Fruit fly (Drosophila melanogaster): ENCODE results near the gene CG10984.

DNA sequence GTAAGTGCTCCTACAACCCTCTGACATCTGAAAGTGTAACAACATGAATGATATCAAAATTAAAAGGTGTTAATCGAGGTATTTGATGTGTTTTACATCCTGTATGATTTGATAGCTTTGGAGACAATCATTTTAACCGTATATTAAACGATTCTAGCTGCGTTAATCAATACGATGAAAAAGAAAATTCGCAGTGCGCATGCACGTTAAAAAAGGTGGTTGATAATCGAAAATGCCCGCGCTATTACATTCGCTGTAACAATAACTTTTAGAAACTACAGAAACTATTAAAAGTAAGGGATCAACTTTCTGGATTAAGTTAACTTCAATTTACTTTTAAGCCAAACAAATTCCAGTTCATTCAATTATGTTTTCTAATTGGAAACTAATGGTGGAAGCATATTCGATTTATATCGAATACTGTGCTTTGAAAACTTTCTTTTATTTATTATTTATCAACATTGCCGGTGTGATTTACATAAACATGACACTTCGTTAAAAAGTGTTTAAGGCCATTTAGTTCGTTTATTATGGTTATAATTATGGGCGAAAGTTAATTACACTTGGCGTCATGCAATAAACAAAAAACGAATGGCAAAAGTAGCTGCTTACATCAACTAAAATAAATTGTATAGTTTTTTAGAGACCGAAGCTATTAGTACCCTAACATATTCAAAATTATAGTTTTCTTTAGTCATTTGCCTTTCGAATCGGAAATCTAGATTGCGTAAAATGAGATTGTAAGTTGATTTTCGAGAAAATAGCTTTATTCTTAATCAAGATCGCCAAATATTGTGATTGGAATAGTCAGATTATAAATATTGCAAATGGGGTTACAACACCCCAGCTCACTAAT is 980 bp upstream of the CG10984 start:
- TF ChIP-seq CG9139 (GFP tag; optimal IDR thresholded peaks at IDR 0.05) (no peak), CG4318 (GFP tag; optimal IDR thresholded peaks at IDR 0.05) (no peak), CG3032 (tag; optimal IDR thresholded peaks at IDR 0.05) (no peak)
